Fruit fly (Drosophila melanogaster) whole organism, embryonic: ENCODE data around the gene CG6839.
A peak's percentile ranks its signal among the peaks of the same experiment; 100 is the strongest.

Source experiments
- Awh ChIP-seq: fragments of 200-800 bp; sonication (Bioruptor generic); IDR thresholded peaks from 2 replicates; pipeline ENCODE4, ENCODE4 v1.3.6; 2022; ENCODE audit warnings: missing biosample characterization, missing genetic modification characterization
- CG11247 ChIP-seq: fragments of 200-800 bp; sonication (Bioruptor generic); IDR thresholded peaks from 2 replicates; pipeline ENCODE4 v1.3.6; 2022; ENCODE audit warnings: missing biosample characterization, missing genetic modification characterization
- CG11695 ChIP-seq: fragments of 200-800 bp; sonication (Bioruptor generic); IDR thresholded peaks from 3 replicates; pipeline ENCODE4 v1.3.6; 2022; ENCODE audit warnings: missing biosample characterization, missing genetic modification characterization
- CG11696 ChIP-seq: fragments of 200-800 bp; sonication (Bioruptor generic); IDR thresholded peaks from 2 replicates; pipeline ENCODE4 v1.3.6; 2022; ENCODE audit warnings: missing biosample characterization, missing genetic modification characterization
- CG12219 ChIP-seq: fragments of 200-800 bp; sonication (Bioruptor generic); optimal IDR thresholded peaks from 3 replicates; lab custom pipeline; 2018; ENCODE audit warnings: missing biosample characterization, mild to moderate bottlenecking, missing genetic modification characterization
- CG12769 ChIP-seq: fragments of 200-800 bp; sonication (Bioruptor generic); optimal IDR thresholded peaks from 2 replicates; lab custom pipeline; 2019; ENCODE audit warnings: missing biosample characterization, mild to moderate bottlenecking, missing genetic modification characterization, moderate library complexity
- CG13296 ChIP-seq: fragments of 200-800 bp; sonication (Bioruptor generic); optimal IDR thresholded peaks from 3 replicates; lab custom pipeline; 2018; ENCODE audit warnings: missing biosample characterization, mild to moderate bottlenecking, missing genetic modification characterization
- CG14014 ChIP-seq: fragments of 200-800 bp; sonication (Bioruptor generic); IDR thresholded peaks from 2 replicates; pipeline ENCODE4 v1.3.6; 2022; ENCODE audit warnings: missing biosample characterization, missing genetic modification characterization
- CG31388 ChIP-seq: fragments of 200-800 bp; sonication (Bioruptor generic); optimal IDR thresholded peaks from 2 replicates; lab custom pipeline; 2016; ENCODE audit warnings: missing biosample characterization, missing genetic modification characterization
- CG3995 ChIP-seq: fragments of 200-800 bp; sonication (Bioruptor generic); optimal IDR thresholded peaks from 3 replicates; lab custom pipeline; 2016; ENCODE audit warnings: missing biosample characterization, missing genetic modification characterization
- CG4328 ChIP-seq: fragments of 200-800 bp; sonication (Bioruptor generic); optimal IDR thresholded peaks from 3 replicates; lab custom pipeline; 2017; ENCODE audit warnings: missing biosample characterization, missing genetic modification reagents, missing genetic modification characterization
- CG5953 ChIP-seq: fragments of 200-800 bp; sonication (Bioruptor generic); IDR thresholded peaks from 2 replicates; pipeline ENCODE4 v1.3.6; 2022; ENCODE audit warnings: missing biosample characterization, missing genetic modification characterization
- CG6654 ChIP-seq: fragments of 200-800 bp; sonication (Bioruptor generic); optimal IDR thresholded peaks from 2 replicates; lab custom pipeline; 2017; ENCODE audit warnings: missing biosample characterization, mild to moderate bottlenecking, missing genetic modification characterization
- CG7963 ChIP-seq: fragments of 200-800 bp; sonication (Bioruptor generic); IDR thresholded peaks from 3 replicates; pipeline ENCODE4 v1.3.6; 2022; ENCODE audit warnings: missing biosample characterization, missing genetic modification characterization; ENCODE audit not compliant: partially characterized antibody
- CG8944 ChIP-seq: fragments of 200-800 bp; sonication (Bioruptor generic); optimal IDR thresholded peaks from 3 replicates; lab custom pipeline; 2016; ENCODE audit warnings: missing biosample characterization, missing genetic modification characterization
- CG9215 ChIP-seq: fragments of 200-800 bp; sonication (Bioruptor generic); IDR thresholded peaks from 2 replicates; pipeline ENCODE4 v1.3.6; 2022; ENCODE audit warnings: missing biosample characterization, missing genetic modification characterization
- CG9609 ChIP-seq: fragments of 200-800 bp; sonication (Bioruptor generic); optimal IDR thresholded peaks from 3 replicates; lab custom pipeline; 2016; ENCODE audit warnings: missing biosample characterization, missing genetic modification characterization
- CG9797 ChIP-seq: fragments of 200-800 bp; sonication (Bioruptor generic); optimal IDR thresholded peaks from 3 replicates; lab custom pipeline; 2018; ENCODE audit warnings: missing biosample characterization, mild to moderate bottlenecking, missing genetic modification characterization
- Chrac-16 ChIP-seq: fragments of 200-800 bp; sonication (Bioruptor generic); optimal IDR thresholded peaks from 3 replicates; lab custom pipeline; 2016; ENCODE audit warnings: missing biosample characterization, missing genetic modification characterization
- HmgZ ChIP-seq: fragments of 200-800 bp; sonication (Bioruptor generic); optimal IDR thresholded peaks from 2 replicates; lab custom pipeline; 2018; ENCODE audit warnings: missing biosample characterization, mild to moderate bottlenecking, missing genetic modification characterization
- Hmx ChIP-seq: fragments of 200-800 bp; sonication (Bioruptor generic); optimal IDR thresholded peaks from 2 replicates; lab custom pipeline; 2016; ENCODE audit warnings: missing biosample characterization, missing genetic modification characterization
- Jarid2 ChIP-seq: fragments of 200-800 bp; sonication (Bioruptor generic); optimal IDR thresholded peaks from 3 replicates; lab custom pipeline; 2017; ENCODE audit warnings: mild to moderate bottlenecking, missing biosample characterization, missing genetic modification reagents, missing genetic modification characterization
- Kr ChIP-seq: fragments of 200-800 bp; sonication (Bioruptor generic); optimal IDR thresholded peaks from 2 replicates; lab custom pipeline; 2017; ENCODE audit warnings: missing biosample characterization, mild to moderate bottlenecking, missing genetic modification characterization
- PHDP ChIP-seq: fragments of 200-800 bp; sonication (Bioruptor generic); optimal IDR thresholded peaks from 3 replicates; lab custom pipeline; 2018; ENCODE audit warnings: missing biosample characterization, mild to moderate bottlenecking, missing genetic modification characterization, moderate library complexity
- Sry-β ChIP-seq: fragments of 200-800 bp; sonication (Bioruptor generic); optimal IDR thresholded peaks from 2 replicates; lab custom pipeline; 2018; ENCODE audit warnings: missing biosample characterization, mild to moderate bottlenecking, missing genetic modification characterization, moderate library complexity
- Xbp1 ChIP-seq: fragments of 200-800 bp; sonication (Bioruptor generic); optimal IDR thresholded peaks from 3 replicates; lab custom pipeline; 2016; ENCODE audit warnings: missing biosample characterization, mild to moderate bottlenecking, missing genetic modification characterization
- Xrp1 ChIP-seq: fragments of 200-800 bp; sonication (Bioruptor generic); IDR thresholded peaks from 2 replicates; pipeline ENCODE4 v1.3.6; 2022; ENCODE audit warnings: missing biosample characterization, missing genetic modification characterization
- ara ChIP-seq: fragments of 200-800 bp; sonication (Bioruptor generic); IDR thresholded peaks from 2 replicates; pipeline ENCODE4 v1.3.6; 2022; ENCODE audit warnings: missing biosample characterization, missing genetic modification characterization
- az2 ChIP-seq: fragments of 200-800 bp; sonication (Bioruptor generic); optimal IDR thresholded peaks from 3 replicates; lab custom pipeline; 2016; ENCODE audit warnings: missing biosample characterization, missing genetic modification characterization
- br ChIP-seq: fragments of >200 bp; optimal IDR thresholded peaks from 2 replicates; lab custom pipeline; 2017
- cato ChIP-seq: fragments of 200-800 bp; sonication (Bioruptor generic); optimal IDR thresholded peaks from 2 replicates; lab custom pipeline; 2016; ENCODE audit warnings: missing biosample characterization, missing genetic modification characterization, borderline replicate concordance
- chif ChIP-seq, 2 experiments: fragments of 200-800 bp; sonication (Bioruptor generic); optimal IDR thresholded peaks; 3 replicates each; lab custom pipeline; 2016; ENCODE audit warnings: missing biosample characterization in 2 of 2, missing genetic modification characterization in 2 of 2
- croc ChIP-seq: fragments of 200-800 bp; sonication (Bioruptor generic); conservative IDR thresholded peaks from 3 replicates; pipeline ENCODE4 v1.3.6; 2022; ENCODE audit warnings: missing biosample characterization, missing genetic modification characterization
- dan ChIP-seq: fragments of 200-800 bp; sonication (Bioruptor generic); IDR thresholded peaks from 2 replicates; pipeline ENCODE4 v1.3.6; 2022; ENCODE audit warnings: missing biosample characterization, missing genetic modification characterization
- emc ChIP-seq: fragments of 200-800 bp; sonication (Bioruptor generic); optimal IDR thresholded peaks from 2 replicates; lab custom pipeline; 2016; ENCODE audit warnings: missing biosample characterization, missing genetic modification characterization
- ftz-f1 ChIP-seq: fragments of 200-800 bp; sonication (Bioruptor generic); optimal IDR thresholded peaks from 2 replicates; lab custom pipeline; 2016; ENCODE audit warnings: missing biosample characterization, missing genetic modification characterization
- ham ChIP-seq: fragments of 200-800 bp; sonication (Bioruptor generic); IDR thresholded peaks from 2 replicates; pipeline ENCODE4 v1.3.6; 2022; ENCODE audit warnings: missing biosample characterization, missing genetic modification characterization
- lmd ChIP-seq: fragments of 200-800 bp; sonication (Bioruptor generic); IDR thresholded peaks from 2 replicates; pipeline ENCODE4 v1.3.6; 2022; ENCODE audit warnings: missing biosample characterization, missing genetic modification characterization
- lola ChIP-seq, 3 experiments: fragments of >200 bp in 2 of 3; fragments of 200-800 bp in 1 of 3; sonication (Bioruptor generic) in 1 of 3; optimal IDR thresholded peaks; 2 replicates each; lab custom pipeline; 2017 to 2019; ENCODE audit warnings: missing biosample characterization in 3 of 3, missing genetic modification characterization in 3 of 3, mild to moderate bottlenecking in 1 of 3, moderate library complexity in 1 of 3
- nerfin-2 ChIP-seq: fragments of 200-800 bp; sonication (Bioruptor generic); IDR thresholded peaks from 2 replicates; pipeline ENCODE4 v1.3.6; 2022; ENCODE audit warnings: missing biosample characterization, missing genetic modification characterization; ENCODE audit not compliant: partially characterized antibody
- otp ChIP-seq: fragments of 200-800 bp; sonication (Bioruptor generic); IDR thresholded peaks from 3 replicates; pipeline ENCODE4, ENCODE4 v1.3.6; 2022; ENCODE audit warnings: missing biosample characterization, missing genetic modification characterization
- pan ChIP-seq, 4 experiments: fragments of >200 bp in 3 of 4; fragments of 200-800 bp in 1 of 4; sonication (Bioruptor generic) in 1 of 4; optimal IDR thresholded peaks in 3 of 4; IDR thresholded peaks in 1 of 4; 2 replicates each; pipeline versions ENCODE4 v1.3.6 to Lab custom; 2017 to 2022; ENCODE audit warnings: missing biosample characterization in 2 of 4, missing genetic modification characterization in 2 of 4, mixed read lengths in 1 of 4
- pfk ChIP-seq: fragments of 200-800 bp; sonication (Bioruptor generic); optimal IDR thresholded peaks from 2 replicates; lab custom pipeline; 2018; ENCODE audit warnings: missing biosample characterization, mild to moderate bottlenecking, missing genetic modification characterization, moderate library complexity
- pros ChIP-seq: fragments of 200-800 bp; sonication (Bioruptor generic); optimal IDR thresholded peaks from 3 replicates; lab custom pipeline; 2019; ENCODE audit warnings: missing biosample characterization, mild to moderate bottlenecking, missing genetic modification characterization, moderate library complexity
- row ChIP-seq: fragments of 200-800 bp; sonication (Bioruptor generic); IDR thresholded peaks from 3 replicates; pipeline ENCODE4 v1.3.6; 2022; ENCODE audit warnings: missing biosample characterization, missing genetic modification characterization
- run ChIP-seq: fragments of 200-800 bp; sonication (Bioruptor generic); optimal IDR thresholded peaks from 3 replicates; lab custom pipeline; 2018; ENCODE audit warnings: missing biosample characterization, mild to moderate bottlenecking, missing genetic modification characterization
- sug ChIP-seq: fragments of 200-800 bp; optimal IDR thresholded peaks from 2 replicates; lab custom pipeline; 2019; ENCODE audit warnings: missing biosample characterization, mild to moderate bottlenecking, missing genetic modification characterization, moderate library complexity
- toy ChIP-seq: fragments of 200-800 bp; sonication (Bioruptor generic); IDR thresholded peaks from 2 replicates; pipeline ENCODE4 v1.3.6; 2022; ENCODE audit warnings: missing biosample characterization, missing genetic modification characterization
- twi ChIP-seq: fragments of 200-800 bp; optimal IDR thresholded peaks from 2 replicates; lab custom pipeline; 2019; ENCODE audit warnings: missing biosample characterization, mild to moderate bottlenecking, missing genetic modification characterization, moderate library complexity
- wdn ChIP-seq: fragments of 200-800 bp; sonication (Bioruptor generic); IDR thresholded peaks from 2 replicates; pipeline ENCODE4 v1.3.6; 2022; ENCODE audit warnings: missing biosample characterization, missing genetic modification characterization

Gene CG6839

DNA sequence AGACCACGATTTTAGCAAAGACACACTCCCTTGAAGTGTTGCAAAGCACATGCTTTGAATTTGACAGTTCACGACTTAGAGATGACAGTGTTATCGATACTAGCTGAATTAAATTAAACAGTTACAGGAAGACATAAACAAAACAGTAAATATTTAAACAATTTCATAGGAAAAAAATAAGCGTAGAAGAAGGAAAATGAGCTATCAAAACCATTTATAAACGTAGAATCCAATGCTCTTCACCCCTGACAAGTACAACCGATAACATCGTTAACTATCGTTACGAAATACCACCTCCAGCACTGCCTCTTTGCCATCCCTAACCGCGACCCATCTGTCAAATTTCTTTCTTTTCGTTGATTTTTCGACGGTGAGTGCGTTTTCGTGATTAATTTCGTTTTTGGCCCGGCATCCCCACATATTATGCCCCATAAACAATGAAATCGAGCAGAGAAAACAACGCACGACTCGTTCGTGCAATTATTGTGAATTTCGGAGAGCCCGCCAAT, 18.6 kb upstream of the CG6839 start, which contains the start of gene RpL26 (continued):
- TF ChIP-seq pfk (GFP tag; lab: Kevin White, UChicago) (no peak), Hmx (GFP tag; lab: Kevin White, UChicago) (peak; percentile 53), pan (optimal IDR thresholded peaks at IDR 0.05; lab: Kevin White, UChicago) (no peak), pan (GFP tag; optimal IDR thresholded peaks at IDR 0.05 in 1 of 2, IDR thresholded peaks at IDR 0.05 in 1 of 2) (peak in 1 of 2 experiments; percentile 52), CG14014 (peak; percentile 46; the same call in 1 of the 2 replicates), CG7963 (GFP tag; lab: Robert Waterston, UW) (peak; percentile 85), CG6654 (no peak), Awh (GFP tag; lab: Robert Waterston, UW) (no peak), Xbp1 (GFP tag; lab: Kevin White, UChicago) (peak; percentile 84), Kr (GFP tag; lab: Kevin White, UChicago) (no peak), chif (GFP tag; optimal IDR thresholded peaks at IDR 0.05; lab: Kevin White, UChicago) (peak; percentile 55 to 81), CG9797 (GFP tag; lab: Kevin White, UChicago) (peak; percentile 47), CG11695 (GFP tag; lab: Robert Waterston, UW) (peak; percentile 64; the same call in 1 of the 3 replicates), nerfin-2 (GFP tag; lab: Robert Waterston, UW) (peak; percentile 90), sug (tag; lab: Kevin White, UChicago) (peak; percentile 87), pros (GFP tag; lab: Kevin White, UChicago) (no peak), CG11247 (GFP tag; lab: Robert Waterston, UW) (peak; percentile 67), Xrp1 (GFP tag; lab: Robert Waterston, UW) (peak; percentile 59), cato (GFP tag; lab: Kevin White, UChicago) (peak; percentile 61), CG12219 (GFP tag; lab: Kevin White, UChicago) (no peak), ftz-f1 (GFP tag; lab: Kevin White, UChicago) (no peak), wdn (GFP tag; lab: Robert Waterston, UW) (no peak), Chrac-16 (peak; percentile 79), ara (GFP tag; lab: Robert Waterston, UW) (no peak), CG9609 (GFP tag; lab: Kevin White, UChicago) (peak; percentile 87), az2 (GFP tag; lab: Kevin White, UChicago) (peak; percentile 53), run (tag; lab: Kevin White, UChicago) (no peak), dan (GFP tag; lab: Robert Waterston, UW) (no peak), lmd (GFP tag; lab: Robert Waterston, UW) (peak; percentile 73; the same call in 1 of the 2 replicates), toy (peak; percentile 51; the same call in 1 of the 2 replicates), PHDP (tag; lab: Kevin White, UChicago) (peak; percentile 61), CG13296 (GFP tag; lab: Kevin White, UChicago) (peak; percentile 82), CG3995 (peak; percentile 85), CG11696 (no peak), otp (GFP tag; lab: Robert Waterston, UW) (0 out of 3 replicates have a peak, but pooled peaks have one; percentile 63), br (lab: Kevin White, UChicago) (no peak), Sry-β (GFP tag; lab: Kevin White, UChicago) (no peak), CG31388 (GFP tag; lab: Kevin White, UChicago) (no peak), ham (GFP tag; lab: Robert Waterston, UW) (no peak), croc (GFP tag; lab: Robert Waterston, UW) (peak; percentile 60), CG8944 (GFP tag; lab: Kevin White, UChicago) (peak; percentile 86), CG4328 (GFP tag; lab: Kevin White, UChicago) (peak; percentile 77), emc (GFP tag; lab: Kevin White, UChicago) (peak; percentile 72), CG5953 (no peak), lola (GFP tag; optimal IDR thresholded peaks at IDR 0.05; lab: Kevin White, UChicago) (peak in 1 of 3 experiments; percentile 77), CG9215 (peak; percentile 85), row (GFP tag; lab: Robert Waterston, UW) (peak; percentile 96), CG12769 (tag; lab: Kevin White, UChicago) (peak; percentile 56), HmgZ (tag; lab: Kevin White, UChicago) (peak; percentile 78), Jarid2 (GFP tag; lab: Kevin White, UChicago) (no peak), twi (tag; lab: Kevin White, UChicago) (peak; percentile 77)
